Worm (Caenorhabditis elegans) whole organism, mixed stage, embryonic: Measurements from ENCODE around the gene sod-1.

Experiments used
- ceh-39 ChIP-seq: fragments of 150-350 bp; optimal IDR thresholded peaks from 2 replicates; lab custom pipeline; 2014; ENCODE audit warnings: missing biosample characterization, missing genetic modification characterization
- lsy-2 ChIP-seq: fragments of 150-350 bp; optimal IDR thresholded peaks from 2 replicates; lab custom pipeline; 2014; ENCODE audit warnings: missing biosample characterization, missing genetic modification characterization
- nhr-237 ChIP-seq: fragments of 150-350 bp; optimal IDR thresholded peaks from 2 replicates; lab custom pipeline; 2014; ENCODE audit warnings: missing biosample characterization, missing genetic modification characterization

The sod-1 gene

DNA sequence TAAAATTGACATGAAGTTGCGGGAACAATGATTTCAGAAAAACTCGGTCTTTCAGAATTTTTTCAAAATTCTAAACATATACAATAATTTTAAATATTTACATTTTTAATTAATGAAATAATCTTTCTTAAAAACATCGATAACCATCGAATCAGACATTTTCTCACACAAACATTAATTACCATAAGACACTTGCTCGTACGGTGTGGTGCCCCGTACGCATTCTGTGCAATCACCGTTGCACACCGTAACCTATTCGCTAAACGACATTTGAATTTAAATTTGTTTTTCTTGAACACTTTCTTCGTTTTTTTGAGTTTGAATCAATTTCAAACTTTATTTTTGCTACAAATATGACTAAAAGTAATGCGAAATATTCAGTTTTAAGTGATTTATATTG, 49.9 kb downstream of the sod-1 start:
- TF ChIP-seq lsy-2 (tag; lab: Kevin White, UChicago) (peak; percentile 40), ceh-39 (no peak), nhr-237 (no peak)
